Worm (Caenorhabditis elegans): ENCODE data around the gene F56D5.2.

Gene F56D5.2

ce11 chrIV:9403761-9404420 is 5.5 kb upstream of the F56D5.2 start:
- no peak for TF ChIP-seq B0310.2 (tag; optimal IDR thresholded peaks at IDR 0.05)
- no peak for TF ChIP-seq tra-4 (tag; optimal IDR thresholded peaks at IDR 0.05)
- TF ChIP-seq tbx-37 (GFP tag; conservative IDR thresholded peaks at IDR 0.05): no peak
- no peak for TF ChIP-seq pes-1 (GFP tag; IDR thresholded peaks at IDR 0.05)
- TF ChIP-seq scrt-1 (GFP tag; IDR thresholded peaks at IDR 0.05): no peak
- no peak for TF ChIP-seq ceh-36 (tag; optimal IDR thresholded peaks at IDR 0.05)
- no peak for TF ChIP-seq sea-1 (GFP tag; conservative IDR thresholded peaks at IDR 0.05)
- no peak for TF ChIP-seq flt-1 (GFP tag; IDR thresholded peaks at IDR 0.05)
- TF ChIP-seq hnd-1 (tag; optimal IDR thresholded peaks at IDR 0.05): no peak
- no peak for TF ChIP-seq aly-1 (tag; optimal IDR thresholded peaks at IDR 0.05)
- TF ChIP-seq ama-1 (optimal IDR thresholded peaks at IDR 0.05): no peak
- TF ChIP-seq ets-7 (tag; optimal IDR thresholded peaks at IDR 0.05): no peak
- no peak for TF ChIP-seq hmbx-1 (tag; optimal IDR thresholded peaks at IDR 0.05)
- TF ChIP-seq F13C5.2 (tag; optimal IDR thresholded peaks at IDR 0.05): no peak

ce11 chrIV:9401715-9402114 is 3.3 kb upstream of the F56D5.2 start, which contains the start of gene F56D5.6:
Gene F56D5.6, plus strand, starts transcription at chrIV:9401922.
- TF ChIP-seq tbx-37 (GFP tag; conservative IDR thresholded peaks at IDR 0.05) (no peak), ets-7 (tag; optimal IDR thresholded peaks at IDR 0.05) (no peak), tra-4 (tag; optimal IDR thresholded peaks at IDR 0.05) (no peak), pes-1 (GFP tag; IDR thresholded peaks at IDR 0.05) (no peak), ama-1 (optimal IDR thresholded peaks at IDR 0.05) (no peak), hnd-1 (tag; optimal IDR thresholded peaks at IDR 0.05) (no peak), flt-1 (GFP tag; IDR thresholded peaks at IDR 0.05) (no peak), hmg-4 (GFP tag; optimal IDR thresholded peaks at IDR 0.05) (no peak), tbx-11 (GFP tag; IDR thresholded peaks at IDR 0.05) (no peak)

- TF ChIP-seq hmg-4 (GFP tag; optimal IDR thresholded peaks at IDR 0.05): no peak
- no peak for TF ChIP-seq sea-1 (GFP tag; conservative IDR thresholded peaks at IDR 0.05)
- TF ChIP-seq flt-1 (GFP tag; IDR thresholded peaks at IDR 0.05): no peak
- no peak for TF ChIP-seq B0310.2 (tag; optimal IDR thresholded peaks at IDR 0.05)
- no peak for TF ChIP-seq F13C5.2 (tag; optimal IDR thresholded peaks at IDR 0.05)
- TF ChIP-seq tra-4 (tag; optimal IDR thresholded peaks at IDR 0.05): no peak
- no peak for TF ChIP-seq scrt-1 (GFP tag; IDR thresholded peaks at IDR 0.05)
- TF ChIP-seq tbx-11 (GFP tag; IDR thresholded peaks at IDR 0.05): no peak
- no peak for TF ChIP-seq ets-7 (tag; optimal IDR thresholded peaks at IDR 0.05)
- TF ChIP-seq hmbx-1 (tag; optimal IDR thresholded peaks at IDR 0.05): no peak
Measured at ce11 chrIV:9397278-9397677, 1.1 kb downstream of the F56D5.2 start, which contains the start of gene F56D5.3. Gene F56D5.3, plus strand, starts transcription at chrIV:9397578.

- TF ChIP-seq ceh-13 (GFP tag; optimal IDR thresholded peaks at IDR 0.05) (no peak), scrt-1 (GFP tag; IDR thresholded peaks at IDR 0.05) (no peak), hmbx-1 (tag; optimal IDR thresholded peaks at IDR 0.05) (no peak), ets-7 (tag; optimal IDR thresholded peaks at IDR 0.05) (no peak), flt-1 (GFP tag; IDR thresholded peaks at IDR 0.05) (no peak), hnd-1 (tag; optimal IDR thresholded peaks at IDR 0.05) (no peak), B0310.2 (tag; optimal IDR thresholded peaks at IDR 0.05) (no peak), pes-1 (GFP tag; IDR thresholded peaks at IDR 0.05) (no peak)
Measured at ce11 chrIV:9396118-9396517, 2.3 kb downstream of the F56D5.2 start, which contains the start of gene col-121. Gene col-121, minus strand, starts transcription at chrIV:9396218.

- TF ChIP-seq tbx-37 (GFP tag; conservative IDR thresholded peaks at IDR 0.05) (no peak), hnd-1 (tag; optimal IDR thresholded peaks at IDR 0.05) (no peak), sea-1 (GFP tag; conservative IDR thresholded peaks at IDR 0.05) (no peak), hmbx-1 (tag; optimal IDR thresholded peaks at IDR 0.05) (no peak), tbx-11 (GFP tag; IDR thresholded peaks at IDR 0.05) (no peak), hmg-4 (GFP tag; optimal IDR thresholded peaks at IDR 0.05) (no peak), aly-1 (tag; optimal IDR thresholded peaks at IDR 0.05) (no peak), ets-7 (tag; optimal IDR thresholded peaks at IDR 0.05) (no peak), F13C5.2 (tag; optimal IDR thresholded peaks at IDR 0.05) (no peak)
Measured at ce11 chrIV:9386038-9386437, 12.4 kb downstream of the F56D5.2 start, which contains the start of gene daf-15. Gene daf-15, plus strand, starts transcription at chrIV:9386208.

ce11 chrIV:9384826-9385225 is 13.6 kb downstream of the F56D5.2 start, which contains the start of gene C10C5.7:
Gene C10C5.7, plus strand, starts transcription at chrIV:9385126.
- TF ChIP-seq B0310.2 (tag; optimal IDR thresholded peaks at IDR 0.05): no peak
- TF ChIP-seq flt-1 (GFP tag; IDR thresholded peaks at IDR 0.05): no peak
- no peak for TF ChIP-seq F13C5.2 (tag; optimal IDR thresholded peaks at IDR 0.05)
- TF ChIP-seq tbx-11 (GFP tag; IDR thresholded peaks at IDR 0.05): no peak

ce11 chrIV:9381136-9381535 is 17.3 kb downstream of the F56D5.2 start, which contains the start of gene C10C5.5:
Gene C10C5.5, plus strand, starts transcription at chrIV:9381436.
- TF ChIP-seq scrt-1 (GFP tag; IDR thresholded peaks at IDR 0.05) (no peak), B0310.2 (tag; optimal IDR thresholded peaks at IDR 0.05) (no peak), hnd-1 (tag; optimal IDR thresholded peaks at IDR 0.05) (no peak), tbx-11 (GFP tag; IDR thresholded peaks at IDR 0.05) (no peak)

ce11 chrIV:9378272-9378671 is 20.1 kb downstream of the F56D5.2 start, which contains the start of gene C10C5.4:
Gene C10C5.4, plus strand, starts transcription at chrIV:9378552.
- TF ChIP-seq aly-1 (tag; optimal IDR thresholded peaks at IDR 0.05) (no peak), hmg-4 (GFP tag; optimal IDR thresholded peaks at IDR 0.05) (no peak), pes-1 (GFP tag; IDR thresholded peaks at IDR 0.05) (no peak), scrt-1 (GFP tag; IDR thresholded peaks at IDR 0.05) (no peak), flt-1 (GFP tag; IDR thresholded peaks at IDR 0.05) (no peak), sea-1 (GFP tag; conservative IDR thresholded peaks at IDR 0.05) (no peak), ets-7 (tag; optimal IDR thresholded peaks at IDR 0.05) (no peak), ceh-36 (tag; optimal IDR thresholded peaks at IDR 0.05) (no peak), tbx-37 (GFP tag; conservative IDR thresholded peaks at IDR 0.05) (no peak)

Measured in whole organism, early embryonic.